Worm (Caenorhabditis elegans) whole organism, early embryonic: ENCODE data around the gene F59B10.3.

Experiments used
- B0310.2 ChIP-seq: sonication (generic microtip); optimal IDR thresholded peaks from 2 replicates; lab custom pipeline; 2016; ENCODE audit warnings: mild to moderate bottlenecking, missing genetic modification characterization, missing compliant biosample characterization
- ama-1 ChIP-seq: fragments of 150-350 bp; optimal IDR thresholded peaks from 2 replicates; lab custom pipeline; 2014
- ceh-13 ChIP-seq: fragments of 200-800 bp; sonication (Bioruptor generic); optimal IDR thresholded peaks from 2 replicates; lab custom pipeline; 2018; ENCODE audit warnings: mild to moderate bottlenecking, missing genetic modification characterization, missing compliant biosample characterization
- ets-7 ChIP-seq: sonication (generic microtip); optimal IDR thresholded peaks from 2 replicates; lab custom pipeline; 2016; ENCODE audit warnings: missing genotype, missing genetic modification characterization, missing compliant biosample characterization
- flt-1 ChIP-seq: fragments of 200-800 bp; sonication (Bioruptor generic); IDR thresholded peaks from 2 replicates; pipeline ENCODE4 v1.3.6; 2022; ENCODE audit warnings: missing genetic modification characterization, missing compliant biosample characterization
- hmg-4 ChIP-seq: fragments of 200-800 bp; sonication (Bioruptor generic); optimal IDR thresholded peaks from 2 replicates; lab custom pipeline; 2018; ENCODE audit warnings: mild to moderate bottlenecking, missing genetic modification characterization, missing compliant biosample characterization
- hnd-1 ChIP-seq: sonication (generic microtip); optimal IDR thresholded peaks from 2 replicates; lab custom pipeline; 2016; ENCODE audit warnings: missing genetic modification characterization, missing compliant biosample characterization
- scrt-1 ChIP-seq: fragments of 200-800 bp; sonication (Bioruptor generic); IDR thresholded peaks from 2 replicates; pipeline ENCODE4 v1.3.6; 2022; ENCODE audit warnings: missing genetic modification characterization, missing compliant biosample characterization
- sea-1 ChIP-seq: fragments of 200-800 bp; sonication (Bioruptor generic); conservative IDR thresholded peaks from 2 replicates; pipeline ENCODE4 v1.3.6; 2022; ENCODE audit warnings: missing genetic modification characterization, missing compliant biosample characterization
- tbx-11 ChIP-seq: fragments of 200-800 bp; sonication (Bioruptor generic); IDR thresholded peaks from 2 replicates; pipeline ENCODE4 v1.3.6; 2022; ENCODE audit warnings: missing genetic modification characterization, missing compliant biosample characterization
- tbx-37 ChIP-seq: fragments of 200-800 bp; sonication (Bioruptor generic); conservative IDR thresholded peaks from 2 replicates; pipeline ENCODE4 v1.3.6; 2022; ENCODE audit warnings: missing genetic modification reagents, missing genetic modification characterization, missing compliant biosample characterization

DNA sequence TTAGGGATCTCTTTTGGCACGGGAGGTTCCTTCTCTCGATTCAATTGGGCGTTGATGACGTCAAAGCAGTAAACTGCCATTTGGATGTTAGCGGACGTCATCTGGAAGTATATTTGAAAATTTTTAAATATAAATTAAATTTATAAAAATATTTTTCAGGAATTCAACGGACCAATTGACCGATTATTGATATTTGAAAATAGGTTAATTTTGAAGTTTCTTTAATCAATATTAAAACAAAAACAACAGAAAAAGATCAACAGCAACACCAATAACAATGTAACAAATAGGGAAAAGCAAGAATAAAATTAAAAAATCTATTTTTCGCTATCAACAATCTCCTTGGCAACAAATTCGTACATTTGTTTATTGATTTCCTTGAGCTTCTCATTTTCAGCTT lies 28.9 kb downstream of the F59B10.3 start, which contains the start of gene R166.3:
- TF ChIP-seq tbx-37 (GFP tag; lab: Robert Waterston, UW) (no peak), hnd-1 (tag; lab: Kevin White, UChicago) (no peak), ama-1 (lab: Kevin White, UChicago) (no peak), hmg-4 (no peak), scrt-1 (GFP tag; lab: Robert Waterston, UW) (no peak), B0310.2 (tag; lab: Kevin White, UChicago) (no peak), ets-7 (tag; lab: Kevin White, UChicago) (no peak), ceh-13 (GFP tag; lab: Kevin White, UChicago) (no peak), flt-1 (GFP tag; lab: Robert Waterston, UW) (no peak), tbx-11 (GFP tag; lab: Robert Waterston, UW) (no peak), sea-1 (GFP tag; lab: Robert Waterston, UW) (no peak)
